Worm (Caenorhabditis elegans) whole organism, L1 larva: ENCODE results near the gene F43E2.1.

Experiments
- ceh-82 ChIP-seq, 3 experiments: fragments of 150-350 bp in 1 of 3; sonication (generic microtip) in 2 of 3; optimal IDR thresholded peaks; 2 replicates each; lab custom pipeline; 2014 to 2017; ENCODE audit warnings: missing biosample characterization in 3 of 3, missing genetic modification characterization in 3 of 3
- dpl-1 ChIP-seq, 3 experiments: fragments of 150-350 bp in 2 of 3; sonication (generic microtip) in 1 of 3; optimal IDR thresholded peaks; 2 replicates each; lab custom pipeline; 2014 to 2017; ENCODE audit warnings: missing biosample characterization in 3 of 3, missing genetic modification characterization in 3 of 3, missing genetic modification reagents in 3 of 3
- fos-1 ChIP-seq: fragments of 150-350 bp; optimal IDR thresholded peaks from 2 replicates; lab custom pipeline; 2014; ENCODE audit warnings: missing biosample characterization, missing genetic modification characterization
- nhr-237 ChIP-seq: fragments of 150-350 bp; optimal IDR thresholded peaks from 2 replicates; lab custom pipeline; 2014; ENCODE audit warnings: missing biosample characterization, missing genetic modification characterization
- nhr-28 ChIP-seq: fragments of 150-350 bp; optimal IDR thresholded peaks from 2 replicates; lab custom pipeline; 2014; ENCODE audit warnings: missing biosample characterization, missing genetic modification characterization
- nhr-90 ChIP-seq: sonication (generic microtip); optimal IDR thresholded peaks from 2 replicates; lab custom pipeline; 2016; ENCODE audit warnings: mild to moderate bottlenecking, missing genetic modification characterization, missing compliant biosample characterization; ENCODE audit not compliant: poor library complexity
- pqm-1 ChIP-seq: sonication (generic microtip); optimal IDR thresholded peaks from 3 replicates; lab custom pipeline; 2017; ENCODE audit warnings: missing biosample characterization, missing genetic modification characterization
- rnt-1 ChIP-seq: sonication (generic microtip); optimal IDR thresholded peaks from 2 replicates; lab custom pipeline; 2016; ENCODE audit warnings: mild to moderate bottlenecking, missing genetic modification characterization, moderate library complexity, missing compliant biosample characterization
- snpc-4 ChIP-seq: fragments of 150-350 bp; optimal IDR thresholded peaks from 2 replicates; lab custom pipeline; 2014; ENCODE audit warnings: missing biosample characterization, missing genetic modification characterization
- unc-130 ChIP-seq: fragments of 150-350 bp; optimal IDR thresholded peaks from 2 replicates; lab custom pipeline; 2017; ENCODE audit warnings: missing biosample characterization, missing genetic modification characterization, inconsistent platforms
- unc-62 ChIP-seq: fragments of 150-350 bp; optimal IDR thresholded peaks from 2 replicates; lab custom pipeline; 2014; ENCODE audit warnings: missing biosample characterization, missing genetic modification reagents, missing genetic modification characterization
- ztf-4 ChIP-seq: fragments of 150-350 bp; optimal IDR thresholded peaks from 2 replicates; lab custom pipeline; 2014; ENCODE audit warnings: missing biosample characterization, missing genetic modification characterization

DNA sequence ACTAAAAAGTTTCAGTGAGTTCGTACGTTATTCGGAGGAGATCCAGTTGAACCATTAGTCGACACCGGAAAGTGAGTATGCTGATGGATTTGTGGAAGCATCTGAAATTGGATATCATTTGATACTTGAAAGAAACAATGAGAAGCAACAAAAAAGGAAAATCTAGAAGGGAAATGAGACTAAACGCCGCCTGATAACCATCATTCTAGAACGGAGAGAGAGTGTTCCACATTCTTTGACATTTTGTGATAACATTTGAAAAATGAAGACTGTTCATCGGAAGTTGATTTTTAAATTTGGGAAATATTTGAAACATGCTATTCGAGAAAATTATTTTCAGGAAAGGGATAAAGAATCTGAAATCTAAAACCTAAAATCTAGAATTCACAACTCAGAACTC lies 43.9 kb upstream of the F43E2.1 start, which contains the start of gene npax-1:
- TF ChIP-seq nhr-28 = no peak
- TF ChIP-seq nhr-237 (tag; lab: Kevin White, UChicago) = no peak
- no peak for TF ChIP-seq rnt-1 (tag; lab: Kevin White, UChicago)
- TF ChIP-seq snpc-4 = no peak
- TF ChIP-seq fos-1 (tag; lab: Kevin White, UChicago) = no peak
- no peak for TF ChIP-seq nhr-90
- TF ChIP-seq ceh-82 (tag; optimal IDR thresholded peaks at IDR 0.05; lab: Kevin White, UChicago) = no peak
- TF ChIP-seq dpl-1 (GFP tag; optimal IDR thresholded peaks at IDR 0.05; lab: Kevin White, UChicago) = no peak
- no peak for TF ChIP-seq ztf-4
- TF ChIP-seq unc-130 = no peak
- no peak for TF ChIP-seq unc-62
- TF ChIP-seq pqm-1 (tag; lab: Kevin White, UChicago) = no peak
